Worm (Caenorhabditis elegans): Measurements from ENCODE around the gene nhr-159.

DNA sequence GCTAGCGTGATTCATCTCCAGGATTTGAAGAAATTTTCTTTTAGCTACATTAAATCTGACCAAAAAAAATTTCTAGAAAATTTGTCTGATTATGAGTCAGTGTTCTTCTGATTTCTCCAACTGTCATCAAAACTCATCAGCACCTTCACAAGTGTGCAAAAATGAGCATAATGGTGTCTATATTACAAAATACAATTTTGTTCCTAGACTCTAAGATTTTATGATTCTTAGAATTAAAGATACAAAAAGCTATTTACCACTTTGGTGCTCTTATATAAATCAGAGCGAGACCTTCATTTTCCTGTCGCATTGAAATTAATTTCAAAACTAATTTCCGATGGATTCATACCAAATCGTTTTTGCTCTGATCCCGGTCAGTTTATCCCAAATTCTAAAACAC, 34.3 kb upstream of the nhr-159 start, which contains the start of gene srx-68:
- TF ChIP-seq fkh-10 (GFP tag; optimal IDR thresholded peaks at IDR 0.05) (no peak), elt-4 (tag; optimal IDR thresholded peaks at IDR 0.05) (no peak), hlh-6 (tag; optimal IDR thresholded peaks at IDR 0.05) (no peak), hlh-13 (GFP tag; optimal IDR thresholded peaks at IDR 0.05) (no peak), K02D7.2 (tag; optimal IDR thresholded peaks at IDR 0.05) (no peak), ama-1 (optimal IDR thresholded peaks at IDR 0.05) (no peak)

Data from whole organism, late embryonic.